Fruit fly (Drosophila melanogaster) whole organism, prepupa: Measurements from ENCODE around the gene DIP-epsilon.
A peak's percentile ranks its signal among the peaks of the same experiment; 100 is the strongest.

Source experiments
- CG10631 ChIP-seq: fragments of 200-800 bp; sonication (Bioruptor generic); optimal IDR thresholded peaks from 2 replicates; lab custom pipeline; 2016; ENCODE audit warnings: missing biosample characterization, missing genetic modification characterization
- CG11294 ChIP-seq: fragments of 200-800 bp; sonication (Bioruptor generic); IDR thresholded peaks from 2 replicates; pipeline ENCODE4 v1.3.6; 2022; ENCODE audit warnings: missing biosample characterization, missing genetic modification characterization
- CG11762 ChIP-seq: fragments of 200-800 bp; sonication (Bioruptor generic); optimal IDR thresholded peaks from 3 replicates; lab custom pipeline; 2016; ENCODE audit warnings: missing biosample characterization, missing genetic modification characterization; ENCODE audit not compliant: insufficient read depth
- CG11902 ChIP-seq: fragments of 200-800 bp; sonication (Bioruptor generic); optimal IDR thresholded peaks from 3 replicates; lab custom pipeline; 2016; ENCODE audit warnings: missing biosample characterization, missing genetic modification characterization
- CG1621 ChIP-seq: fragments of 200-800 bp; sonication (Bioruptor generic); optimal IDR thresholded peaks from 3 replicates; lab custom pipeline; 2018; ENCODE audit warnings: missing biosample characterization, mild to moderate bottlenecking, missing genetic modification characterization
- CG3032 ChIP-seq: fragments of 200-800 bp; optimal IDR thresholded peaks from 2 replicates; lab custom pipeline; 2019; ENCODE audit warnings: missing biosample characterization, mild to moderate bottlenecking, missing genetic modification characterization, moderate library complexity
- CG31627 ChIP-seq: fragments of 200-800 bp; sonication (Bioruptor generic); optimal IDR thresholded peaks from 3 replicates; lab custom pipeline; 2016; ENCODE audit warnings: missing biosample characterization, missing genetic modification characterization
- CG32006 ChIP-seq: fragments of 200-800 bp; sonication (Bioruptor generic); optimal IDR thresholded peaks from 3 replicates; lab custom pipeline; 2017; ENCODE audit warnings: missing biosample characterization, mild to moderate bottlenecking, missing genetic modification characterization
- CG34406 ChIP-seq: fragments of 200-800 bp; sonication (Bioruptor generic); optimal IDR thresholded peaks from 3 replicates; lab custom pipeline; 2016; ENCODE audit warnings: missing biosample characterization, missing genetic modification characterization
- CG3919 ChIP-seq: fragments of 200-800 bp; sonication (Bioruptor generic); optimal IDR thresholded peaks from 3 replicates; lab custom pipeline; 2016; ENCODE audit warnings: missing biosample characterization, missing genetic modification characterization
- CG4318 ChIP-seq: fragments of 200-800 bp; sonication (Bioruptor generic); optimal IDR thresholded peaks from 3 replicates; lab custom pipeline; 2017; ENCODE audit warnings: missing biosample characterization, mild to moderate bottlenecking, missing genetic modification characterization
- CG6163 ChIP-seq: fragments of 200-800 bp; sonication (Bioruptor generic); IDR thresholded peaks from 3 replicates; pipeline ENCODE4 v1.3.6; 2022; ENCODE audit warnings: missing biosample characterization, missing genetic modification characterization
- CG6276 ChIP-seq: fragments of 200-800 bp; sonication (Bioruptor generic); optimal IDR thresholded peaks from 2 replicates; lab custom pipeline; 2017; ENCODE audit warnings: missing biosample characterization, mild to moderate bottlenecking, missing genetic modification characterization
- CG6808 ChIP-seq: fragments of 200-800 bp; sonication (Bioruptor generic); optimal IDR thresholded peaks from 3 replicates; lab custom pipeline; 2017; ENCODE audit warnings: missing biosample characterization, missing genetic modification characterization, mild to moderate bottlenecking, moderate library complexity, missing genetic modification reagents
- CG6854 ChIP-seq: fragments of 200-800 bp; sonication (Bioruptor generic); optimal IDR thresholded peaks from 2 replicates; lab custom pipeline; 2017; ENCODE audit warnings: missing biosample characterization, mild to moderate bottlenecking, missing genetic modification characterization
- CG7368 ChIP-seq: fragments of 200-800 bp; sonication (Bioruptor generic); optimal IDR thresholded peaks from 3 replicates; lab custom pipeline; 2016; ENCODE audit warnings: missing biosample characterization, missing genetic modification characterization
- CG8119 ChIP-seq: fragments of 200-800 bp; sonication (Bioruptor generic); IDR thresholded peaks from 3 replicates; pipeline ENCODE4 v1.3.6; 2022; ENCODE audit warnings: missing biosample characterization, missing genetic modification characterization
- CG8319 ChIP-seq: fragments of 200-800 bp; sonication (Bioruptor generic); optimal IDR thresholded peaks from 3 replicates; lab custom pipeline; 2016; ENCODE audit warnings: missing biosample characterization, missing genetic modification characterization
- CG9139 ChIP-seq: fragments of 200-800 bp; sonication (Bioruptor generic); optimal IDR thresholded peaks from 3 replicates; lab custom pipeline; 2017; ENCODE audit warnings: missing biosample characterization, mild to moderate bottlenecking, missing genetic modification characterization
- Eip75B ChIP-seq: fragments of 200-800 bp; sonication (Bioruptor generic); optimal IDR thresholded peaks from 3 replicates; lab custom pipeline; 2016; ENCODE audit warnings: missing biosample characterization, missing genetic modification characterization
- Eip78C ChIP-seq: fragments of 200-800 bp; sonication (Bioruptor generic); peaks from one replicate; lab custom pipeline; 2016; ENCODE audit warnings: missing biosample characterization, missing genetic modification characterization
- Ets21C ChIP-seq: fragments of 200-800 bp; sonication (Bioruptor generic); optimal IDR thresholded peaks from 3 replicates; lab custom pipeline; 2016; ENCODE audit warnings: missing biosample characterization, missing genetic modification characterization
- Ets96B ChIP-seq: fragments of 200-800 bp; optimal IDR thresholded peaks from 2 replicates; lab custom pipeline; 2019; ENCODE audit warnings: missing biosample characterization, mild to moderate bottlenecking, missing genetic modification characterization, moderate library complexity
- Gug ChIP-seq: fragments of 200-800 bp; sonication (Bioruptor generic); IDR thresholded peaks from 2 replicates; pipeline ENCODE4 v1.3.6; 2022; ENCODE audit warnings: missing biosample characterization, missing genetic modification characterization
- Hr38 ChIP-seq: sonication (Bioruptor generic); optimal IDR thresholded peaks from 2 replicates; lab custom pipeline; 2016; ENCODE audit warnings: missing biosample characterization, missing genetic modification characterization
- Hr39 ChIP-seq: fragments of 200-800 bp; sonication (Bioruptor generic); optimal IDR thresholded peaks from 2 replicates; lab custom pipeline; 2016; ENCODE audit warnings: missing biosample characterization, missing genetic modification characterization
- Hr4 ChIP-seq: fragments of 200-800 bp; sonication (Bioruptor generic); optimal IDR thresholded peaks from 3 replicates; lab custom pipeline; 2016; ENCODE audit warnings: missing biosample characterization, missing genetic modification characterization
- OdsH ChIP-seq: fragments of 200-800 bp; sonication (Bioruptor generic); optimal IDR thresholded peaks from 3 replicates; lab custom pipeline; 2016; ENCODE audit warnings: missing biosample characterization, missing genetic modification characterization
- Smox ChIP-seq: fragments of 200-800 bp; sonication (Bioruptor generic); optimal IDR thresholded peaks from 3 replicates; lab custom pipeline; 2016; ENCODE audit warnings: missing biosample characterization, missing genetic modification characterization
- Sox14 ChIP-seq: fragments of 200-800 bp; sonication (Bioruptor generic); optimal IDR thresholded peaks from 3 replicates; lab custom pipeline; 2016; ENCODE audit warnings: missing biosample characterization, missing genetic modification characterization
- Sox15 ChIP-seq: fragments of 200-800 bp; sonication (Bioruptor generic); optimal IDR thresholded peaks from 3 replicates; lab custom pipeline; 2016; ENCODE audit warnings: missing biosample characterization, missing genetic modification characterization
- cyc ChIP-seq: fragments of 200-800 bp; sonication (Bioruptor generic); optimal IDR thresholded peaks from 3 replicates; lab custom pipeline; 2016; ENCODE audit warnings: missing biosample characterization, missing genetic modification characterization
- dac ChIP-seq: fragments of 200-800 bp; sonication (Bioruptor generic); optimal IDR thresholded peaks from 2 replicates; lab custom pipeline; 2017; ENCODE audit warnings: missing biosample characterization, mild to moderate bottlenecking, missing genetic modification characterization
- dsx ChIP-seq: fragments of 200-800 bp; optimal IDR thresholded peaks from 3 replicates; lab custom pipeline; 2019; ENCODE audit warnings: missing biosample characterization, mild to moderate bottlenecking, missing genetic modification characterization, moderate library complexity; ENCODE audit not compliant: poor library complexity, severe bottlenecking
- eg ChIP-seq: fragments of 200-800 bp; sonication (Bioruptor generic); IDR thresholded peaks from 3 replicates; pipeline ENCODE4 v1.3.6; 2022; ENCODE audit warnings: missing biosample characterization, missing genetic modification characterization
- esn ChIP-seq: fragments of 200-800 bp; sonication (Bioruptor generic); optimal IDR thresholded peaks from 2 replicates; lab custom pipeline; 2016; ENCODE audit warnings: missing biosample characterization, mild to moderate bottlenecking, missing genetic modification characterization, moderate library complexity
- fd85E ChIP-seq: fragments of 200-800 bp; sonication (Bioruptor generic); optimal IDR thresholded peaks from 3 replicates; lab custom pipeline; 2016; ENCODE audit warnings: missing biosample characterization, missing genetic modification characterization
- fkh ChIP-seq: fragments of 200-800 bp; sonication (Bioruptor generic); optimal IDR thresholded peaks from 3 replicates; lab custom pipeline; 2017; ENCODE audit warnings: missing biosample characterization, mild to moderate bottlenecking, missing genetic modification characterization, moderate library complexity
- lz ChIP-seq: fragments of 200-800 bp; sonication (Bioruptor generic); optimal IDR thresholded peaks from 3 replicates; lab custom pipeline; 2016; ENCODE audit warnings: missing biosample characterization, missing genetic modification characterization
- pdm3 ChIP-seq: fragments of 200-800 bp; sonication (Bioruptor generic); optimal IDR thresholded peaks from 3 replicates; lab custom pipeline; 2016; ENCODE audit warnings: missing biosample characterization, missing genetic modification characterization
- salr ChIP-seq, 2 experiments: fragments of 200-800 bp; sonication (Bioruptor generic); optimal IDR thresholded peaks; 3 replicates each; lab custom pipeline; 2016 to 2018; ENCODE audit warnings: missing biosample characterization in 2 of 2, missing genetic modification characterization in 2 of 2, mild to moderate bottlenecking in 1 of 2
- svp ChIP-seq: fragments of 200-800 bp; sonication (Bioruptor generic); peaks from one replicate; lab custom pipeline; 2016; ENCODE audit warnings: missing biosample characterization, missing genetic modification characterization
- topi ChIP-seq: fragments of 200-800 bp; sonication (Bioruptor generic); optimal IDR thresholded peaks from 3 replicates; lab custom pipeline; 2016; ENCODE audit warnings: missing biosample characterization, missing genetic modification characterization

Gene DIP-epsilon

dm6 chr2L:6379197-6379596 lies 31.9 kb downstream of the DIP-epsilon start:
- TF ChIP-seq lz (GFP tag; lab: Kevin White, UChicago) = no peak
- no peak for TF ChIP-seq CG4318 (GFP tag; lab: Kevin White, UChicago)
- TF ChIP-seq CG11902 (GFP tag; lab: Kevin White, UChicago) = no peak
- no peak for TF ChIP-seq CG11762 (GFP tag; lab: Kevin White, UChicago)
- peak; percentile 0 for TF ChIP-seq Hr39 (GFP tag; lab: Kevin White, UChicago)
- no peak for TF ChIP-seq fd85E (GFP tag; lab: Kevin White, UChicago)
- TF ChIP-seq CG6808 (GFP tag; lab: Kevin White, UChicago) = no peak
- peak; percentile 70 for TF ChIP-seq svp
- TF ChIP-seq eg (GFP tag; lab: Robert Waterston, UW) = 0 out of 3 replicates have a peak, but pooled peaks have one; percentile 30
- 0 out of 3 replicates have a peak, but pooled peaks have one; percentile 22 for TF ChIP-seq CG6163 (GFP tag; lab: Robert Waterston, UW)
- TF ChIP-seq CG7368 (GFP tag; lab: Kevin White, UChicago) = no peak
- no peak for TF ChIP-seq CG6854
- no peak for TF ChIP-seq CG10631 (GFP tag; lab: Kevin White, UChicago)
- peak; percentile 42 for TF ChIP-seq Eip78C (GFP tag; lab: Kevin White, UChicago)
- TF ChIP-seq CG8119 = no peak
- no peak for TF ChIP-seq Ets21C (GFP tag; lab: Kevin White, UChicago)
- no peak for TF ChIP-seq CG3919
- no peak for TF ChIP-seq CG11294 (GFP tag; lab: Robert Waterston, UW)
- peak; percentile 3 for TF ChIP-seq CG31627 (GFP tag; lab: Kevin White, UChicago)
- TF ChIP-seq Sox14 (GFP tag; lab: Kevin White, UChicago) = no peak
- no peak for TF ChIP-seq salr (GFP tag; optimal IDR thresholded peaks at IDR 0.05; lab: Kevin White, UChicago)
- no peak for TF ChIP-seq topi (GFP tag; lab: Kevin White, UChicago)
- TF ChIP-seq Hr4 (GFP tag; lab: Kevin White, UChicago) = no peak
- TF ChIP-seq Hr38 (GFP tag; lab: Kevin White, UChicago) = no peak

dm6 chr2L:6373141-6373540 lies 38.0 kb downstream of the DIP-epsilon start:
- TF ChIP-seq Gug (GFP tag; lab: Robert Waterston, UW) = no peak
- TF ChIP-seq CG8319 = no peak
- TF ChIP-seq fd85E (GFP tag; lab: Kevin White, UChicago) = no peak
- no peak for TF ChIP-seq Eip75B (GFP tag; lab: Kevin White, UChicago)
- no peak for TF ChIP-seq CG11294 (GFP tag; lab: Robert Waterston, UW)
- TF ChIP-seq topi (GFP tag; lab: Kevin White, UChicago) = no peak
- no peak for TF ChIP-seq dsx (GFP tag; lab: Kevin White, UChicago)
- no peak for TF ChIP-seq eg (GFP tag; lab: Robert Waterston, UW)
- no peak for TF ChIP-seq Sox14 (GFP tag; lab: Kevin White, UChicago)
- no peak for TF ChIP-seq CG7368 (GFP tag; lab: Kevin White, UChicago)
- no peak for TF ChIP-seq CG3032
- TF ChIP-seq dac (GFP tag; lab: Kevin White, UChicago) = no peak
- no peak for TF ChIP-seq Ets96B
- no peak for TF ChIP-seq CG6163 (GFP tag; lab: Robert Waterston, UW)
- no peak for TF ChIP-seq Smox
- no peak for TF ChIP-seq CG1621 (tag; lab: Kevin White, UChicago)
- TF ChIP-seq pdm3 (GFP tag; lab: Kevin White, UChicago) = no peak
- TF ChIP-seq CG3919 = no peak
- TF ChIP-seq Sox15 (GFP tag; lab: Kevin White, UChicago) = no peak
- no peak for TF ChIP-seq cyc (GFP tag; lab: Kevin White, UChicago)

- TF ChIP-seq CG6276 (GFP tag; lab: Kevin White, UChicago) = no peak
- TF ChIP-seq Ets96B = no peak
- no peak for TF ChIP-seq Hr39 (GFP tag; lab: Kevin White, UChicago)
- TF ChIP-seq CG34406 (GFP tag; lab: Kevin White, UChicago) = no peak
- no peak for TF ChIP-seq CG9139 (GFP tag; lab: Kevin White, UChicago)
- no peak for TF ChIP-seq fkh (GFP tag; lab: Kevin White, UChicago)
- no peak for TF ChIP-seq OdsH
- TF ChIP-seq pdm3 (GFP tag; lab: Kevin White, UChicago) = no peak
- TF ChIP-seq esn = no peak
- TF ChIP-seq CG32006 = no peak
- no peak for TF ChIP-seq CG11294 (GFP tag; lab: Robert Waterston, UW)
- TF ChIP-seq CG3032 = no peak
These were observed 39.0 kb downstream of the DIP-epsilon start, which contains the start of gene slam for dm6 chr2L:6372088-6372487. Gene slam (plus strand): TSS chr2L:6372388.
